Fruit fly (Drosophila melanogaster): ENCODE measurements around the gene CG12182.

- TF ChIP-seq EcR (GFP tag; optimal IDR thresholded peaks at IDR 0.05) (no peak), psq (optimal IDR thresholded peaks at IDR 0.05) (no peak)
Measured at dm6 chr3L:2555670-2556069, 43.7 kb downstream of the CG12182 start.
